Fruit fly (Drosophila melanogaster) whole organism, embryonic: ENCODE data around the gene CG31904.

ENCODE experiments used
- B-H2 ChIP-seq: fragments of 200-800 bp; sonication (Bioruptor generic); optimal IDR thresholded peaks from 2 replicates; lab custom pipeline; 2018; ENCODE audit warnings: missing biosample characterization, mild to moderate bottlenecking, missing genetic modification characterization
- CG10147 ChIP-seq: fragments of 200-800 bp; sonication (Bioruptor generic); optimal IDR thresholded peaks from 2 replicates; lab custom pipeline; 2019; ENCODE audit warnings: missing biosample characterization, mild to moderate bottlenecking, missing genetic modification characterization, moderate library complexity
- CG1024 ChIP-seq: fragments of 200-800 bp; sonication (Bioruptor generic); IDR thresholded peaks from 2 replicates; pipeline ENCODE4 v1.3.6; 2022; ENCODE audit warnings: missing biosample characterization, missing genetic modification characterization
- CG11504 ChIP-seq: fragments of 200-800 bp; sonication (Bioruptor generic); optimal IDR thresholded peaks from 3 replicates; lab custom pipeline; 2019; ENCODE audit warnings: missing biosample characterization, mild to moderate bottlenecking, missing genetic modification characterization, moderate library complexity
- CG12236 ChIP-seq: fragments of 200-800 bp; sonication (Bioruptor generic); optimal IDR thresholded peaks from 2 replicates; lab custom pipeline; 2016; ENCODE audit warnings: missing biosample characterization, missing genetic modification characterization
- CG13296 ChIP-seq: fragments of 200-800 bp; sonication (Bioruptor generic); optimal IDR thresholded peaks from 3 replicates; lab custom pipeline; 2018; ENCODE audit warnings: missing biosample characterization, mild to moderate bottlenecking, missing genetic modification characterization
- CG16779 ChIP-seq: fragments of 200-800 bp; sonication (Bioruptor generic); IDR thresholded peaks from 2 replicates; pipeline ENCODE4 v1.3.6; 2022; ENCODE audit warnings: missing biosample characterization, missing genetic modification characterization
- CG18262 ChIP-seq: fragments of 200-800 bp; optimal IDR thresholded peaks from 3 replicates; lab custom pipeline; 2019; ENCODE audit warnings: missing biosample characterization, mild to moderate bottlenecking, missing genetic modification characterization, moderate library complexity
- CG1832 ChIP-seq: fragments of 200-800 bp; sonication (Bioruptor generic); optimal IDR thresholded peaks from 2 replicates; lab custom pipeline; 2017; ENCODE audit warnings: missing biosample characterization, mild to moderate bottlenecking, missing genetic modification characterization, inconsistent platforms
- CG18599 ChIP-seq: fragments of 200-800 bp; sonication (Bioruptor generic); optimal IDR thresholded peaks from 3 replicates; lab custom pipeline; 2017; ENCODE audit warnings: missing biosample characterization, missing genetic modification characterization, mild to moderate bottlenecking, moderate library complexity, missing genetic modification reagents
- CG2199 ChIP-seq: fragments of 200-800 bp; sonication (Bioruptor generic); IDR thresholded peaks from 3 replicates; pipeline ENCODE4 v1.3.6; 2022; ENCODE audit warnings: missing biosample characterization, missing genetic modification characterization
- CG2202 ChIP-seq: fragments of 200-800 bp; sonication (Bioruptor generic); optimal IDR thresholded peaks from 2 replicates; lab custom pipeline; 2018; ENCODE audit warnings: missing biosample characterization, mild to moderate bottlenecking, missing genetic modification characterization
- CG32532 ChIP-seq: fragments of 200-800 bp; sonication (Bioruptor generic); IDR thresholded peaks from 2 replicates; pipeline ENCODE4 v1.3.6; 2022; ENCODE audit warnings: missing biosample characterization, missing genetic modification characterization
- CG32772 ChIP-seq: fragments of 200-800 bp; sonication (Bioruptor generic); IDR thresholded peaks from 2 replicates; pipeline ENCODE4 v1.3.6; 2022; ENCODE audit warnings: missing biosample characterization, missing genetic modification characterization
- CG3838 ChIP-seq: fragments of 200-800 bp; sonication (Bioruptor generic); optimal IDR thresholded peaks from 3 replicates; lab custom pipeline; 2016; ENCODE audit warnings: missing biosample characterization, missing genetic modification characterization
- CG43689 ChIP-seq: fragments of 200-800 bp; sonication (Bioruptor generic); IDR thresholded peaks from 2 replicates; pipeline ENCODE4 v1.3.6; 2022; ENCODE audit warnings: missing biosample characterization, missing genetic modification characterization
- CG4820 ChIP-seq: fragments of 200-800 bp; sonication (Bioruptor generic); optimal IDR thresholded peaks from 3 replicates; lab custom pipeline; 2016; ENCODE audit warnings: missing biosample characterization, missing genetic modification characterization
- CG7271 ChIP-seq: fragments of 200-800 bp; sonication (Bioruptor generic); optimal IDR thresholded peaks from 2 replicates; lab custom pipeline; 2018; ENCODE audit warnings: missing biosample characterization, mild to moderate bottlenecking, missing genetic modification characterization, moderate library complexity
- CG7357 ChIP-seq: fragments of 200-800 bp; sonication (Bioruptor generic); IDR thresholded peaks from 3 replicates; pipeline ENCODE4 v1.3.6; 2022; ENCODE audit warnings: missing biosample characterization, missing genetic modification characterization
- CG7745 ChIP-seq: fragments of 200-800 bp; sonication (Bioruptor generic); optimal IDR thresholded peaks from 2 replicates; lab custom pipeline; 2018; ENCODE audit warnings: missing biosample characterization, mild to moderate bottlenecking, missing genetic modification characterization, moderate library complexity
- CG8089 ChIP-seq: fragments of 200-800 bp; sonication (Bioruptor generic); optimal IDR thresholded peaks from 3 replicates; lab custom pipeline; 2016; ENCODE audit warnings: missing biosample characterization, missing genetic modification characterization
- CG8388 ChIP-seq: fragments of 200-800 bp; sonication (Bioruptor generic); optimal IDR thresholded peaks from 2 replicates; lab custom pipeline; 2019; ENCODE audit warnings: missing biosample characterization, mild to moderate bottlenecking, missing genetic modification characterization, moderate library complexity
- CG8765 ChIP-seq: fragments of 200-800 bp; sonication (Bioruptor generic); IDR thresholded peaks from 2 replicates; pipeline ENCODE4 v1.3.6; 2022; ENCODE audit warnings: missing biosample characterization, missing genetic modification characterization
- Camta ChIP-seq: fragments of 200-800 bp; sonication (Bioruptor generic); optimal IDR thresholded peaks from 2 replicates; lab custom pipeline; 2016; ENCODE audit warnings: missing biosample characterization, missing genetic modification characterization
- ERR ChIP-seq: fragments of 200-800 bp; sonication (Bioruptor generic); optimal IDR thresholded peaks from 2 replicates; lab custom pipeline; 2016; ENCODE audit warnings: missing biosample characterization, missing genetic modification characterization
- Gsc ChIP-seq: fragments of 200-800 bp; sonication (Bioruptor generic); IDR thresholded peaks from 2 replicates; pipeline ENCODE4 v1.3.6; 2022; ENCODE audit warnings: missing biosample characterization, missing genetic modification characterization
- Hmr ChIP-seq: fragments of 200-800 bp; sonication (Bioruptor generic); optimal IDR thresholded peaks from 3 replicates; lab custom pipeline; 2017; ENCODE audit warnings: mild to moderate bottlenecking, missing biosample characterization, missing genetic modification reagents, missing genetic modification characterization
- Hr51 ChIP-seq, 2 experiments: fragments of 200-800 bp; sonication (Bioruptor generic); optimal IDR thresholded peaks; 2 replicates in 1 of 2; 3 replicates in 1 of 2; lab custom pipeline; 2016 to 2018; ENCODE audit warnings: missing biosample characterization in 2 of 2, missing genetic modification characterization in 2 of 2, mild to moderate bottlenecking in 1 of 2, moderate library complexity in 1 of 2
- MESR4 ChIP-seq: fragments of 200-800 bp; sonication (Bioruptor generic); optimal IDR thresholded peaks from 2 replicates; lab custom pipeline; 2018; ENCODE audit warnings: missing biosample characterization, mild to moderate bottlenecking, missing genetic modification characterization, moderate library complexity
- Mad ChIP-seq: fragments of 200-800 bp; sonication (Bioruptor generic); optimal IDR thresholded peaks from 2 replicates; lab custom pipeline; 2016; ENCODE audit warnings: missing biosample characterization, missing genetic modification characterization
- Mes4 ChIP-seq: fragments of 200-800 bp; sonication (Bioruptor generic); optimal IDR thresholded peaks from 2 replicates; lab custom pipeline; 2016; ENCODE audit warnings: missing biosample characterization, missing genetic modification characterization
- Six4 ChIP-seq: fragments of 200-800 bp; sonication (Bioruptor generic); optimal IDR thresholded peaks from 2 replicates; lab custom pipeline; 2016; ENCODE audit warnings: missing biosample characterization, missing genetic modification characterization
- Sox100B ChIP-seq: fragments of 200-800 bp; sonication (Bioruptor generic); optimal IDR thresholded peaks from 3 replicates; lab custom pipeline; 2018; ENCODE audit warnings: missing biosample characterization, mild to moderate bottlenecking, missing genetic modification characterization
- TFAM ChIP-seq: fragments of 200-800 bp; sonication (Bioruptor generic); optimal IDR thresholded peaks from 2 replicates; lab custom pipeline; 2017; ENCODE audit warnings: missing biosample characterization, missing genetic modification characterization, inconsistent platforms
- bsh ChIP-seq, 2 experiments: fragments of 200-800 bp; sonication (Bioruptor generic); optimal IDR thresholded peaks; 2 replicates each; lab custom pipeline; 2017 to 2018; ENCODE audit warnings: mild to moderate bottlenecking in 2 of 2, missing biosample characterization in 2 of 2, missing genetic modification characterization in 2 of 2, moderate library complexity in 1 of 2
- dpn ChIP-seq, 2 experiments: fragments of 200-800 bp; sonication (Bioruptor generic); optimal IDR thresholded peaks; 3 replicates each; lab custom pipeline; 2016; ENCODE audit warnings: missing biosample characterization in 2 of 2, missing genetic modification characterization in 2 of 2
- gsb-n ChIP-seq: fragments of 200-800 bp; sonication (Bioruptor generic); optimal IDR thresholded peaks from 3 replicates; lab custom pipeline; 2018; ENCODE audit warnings: missing biosample characterization, mild to moderate bottlenecking, missing genetic modification characterization
- jigr1 ChIP-seq: fragments of 200-800 bp; sonication (Bioruptor generic); IDR thresholded peaks from 3 replicates; pipeline ENCODE4 v1.3.6; 2022; ENCODE audit warnings: missing biosample characterization, missing genetic modification characterization
- pnt ChIP-seq: fragments of 200-800 bp; sonication (Bioruptor generic); optimal IDR thresholded peaks from 3 replicates; lab custom pipeline; 2016; ENCODE audit warnings: missing biosample characterization, missing genetic modification characterization
- salm ChIP-seq: fragments of 200-800 bp; sonication (Bioruptor generic); optimal IDR thresholded peaks from 2 replicates; lab custom pipeline; 2018; ENCODE audit warnings: missing biosample characterization, mild to moderate bottlenecking, missing genetic modification characterization
- sens ChIP-seq: fragments of 200-800 bp; sonication (Bioruptor generic); peaks from one replicate; lab custom pipeline; 2016; ENCODE audit warnings: missing biosample characterization, missing genetic modification characterization
- sens-2 ChIP-seq: fragments of 200-800 bp; sonication (Bioruptor generic); IDR thresholded peaks from 2 replicates; pipeline ENCODE4 v1.3.6; 2022; ENCODE audit warnings: missing biosample characterization, missing genetic modification characterization
- seq ChIP-seq: fragments of 200-800 bp; sonication (Bioruptor generic); IDR thresholded peaks from 2 replicates; pipeline ENCODE4 v1.3.6; 2022; ENCODE audit warnings: missing biosample characterization, missing genetic modification characterization
- slou ChIP-seq: fragments of 200-800 bp; sonication (Bioruptor generic); optimal IDR thresholded peaks from 3 replicates; lab custom pipeline; 2016; ENCODE audit warnings: missing biosample characterization, missing genetic modification characterization
- sob ChIP-seq: fragments of 200-800 bp; sonication (Bioruptor generic); IDR thresholded peaks from 2 replicates; pipeline ENCODE4 v1.3.6; 2022; ENCODE audit warnings: missing biosample characterization, missing genetic modification characterization
- sr ChIP-seq: fragments of 200-800 bp; sonication (Bioruptor generic); IDR thresholded peaks from 3 replicates; pipeline ENCODE4 v1.3.6; 2022; ENCODE audit warnings: missing biosample characterization, missing genetic modification characterization
- tgo ChIP-seq: fragments of 200-800 bp; sonication (Bioruptor generic); IDR thresholded peaks from 3 replicates; pipeline ENCODE4 v1.3.6; 2022; ENCODE audit warnings: missing biosample characterization, missing genetic modification characterization
- trem ChIP-seq: fragments of 200-800 bp; optimal IDR thresholded peaks from 3 replicates; lab custom pipeline; 2019; ENCODE audit warnings: missing biosample characterization, mild to moderate bottlenecking, missing genetic modification characterization, moderate library complexity
- vnd ChIP-seq: fragments of 200-800 bp; sonication (Bioruptor generic); IDR thresholded peaks from 3 replicates; pipeline ENCODE4 v1.3.6; 2022; ENCODE audit warnings: missing biosample characterization, missing genetic modification characterization; ENCODE audit not compliant: partially characterized antibody
- wor ChIP-seq: fragments of 200-800 bp; sonication (Bioruptor generic); IDR thresholded peaks from 2 replicates; pipeline ENCODE4 v1.3.6; 2022; ENCODE audit warnings: missing biosample characterization, missing genetic modification characterization

The CG31904 gene

DNA sequence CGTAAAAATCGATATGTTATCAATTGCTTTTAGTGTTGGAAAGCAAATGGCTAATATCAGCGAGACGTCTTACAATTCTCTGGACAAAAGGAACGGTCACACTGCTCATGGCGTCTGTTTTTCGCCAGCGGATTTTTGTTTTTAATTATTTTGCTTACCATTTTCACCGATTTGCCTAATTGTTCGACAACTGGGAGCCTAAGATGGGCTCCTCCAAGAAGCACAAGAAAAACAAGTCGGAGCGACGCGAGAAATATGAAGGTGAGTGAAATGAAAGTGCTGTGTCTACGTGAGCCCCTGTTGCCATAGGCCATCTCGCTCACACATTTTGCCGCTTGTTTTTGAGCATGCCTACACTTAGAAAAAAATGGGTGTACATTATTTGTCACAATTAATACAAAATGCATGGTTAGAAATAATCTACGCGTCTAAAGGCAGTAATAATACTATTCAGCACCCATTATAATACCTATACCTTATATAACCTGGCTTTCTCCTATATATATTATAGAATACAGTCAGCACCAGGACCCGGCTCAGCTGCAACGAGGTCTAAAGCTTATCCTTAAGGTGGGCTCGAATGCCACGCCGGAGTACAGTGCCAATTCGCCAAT, 44.3 kb upstream of the CG31904 start, which contains the start of gene Brd7-9 (continued):
- TF ChIP-seq B-H2 (no peak), CG12236 (GFP tag; lab: Kevin White, UChicago) (no peak), tgo (peak; percentile 67), Six4 (GFP tag; lab: Kevin White, UChicago) (peak; percentile 48), CG7357 (GFP tag; lab: Robert Waterston, UW) (peak; percentile 49; the same call in 1 of the 3 replicates), CG1024 (0 out of 2 replicates have a peak, but pooled peaks have one; percentile 28), salm (tag; lab: Kevin White, UChicago) (peak; percentile 29), CG2199 (peak; percentile 41; the same call in 1 of the 3 replicates), Mes4 (peak; percentile 35), vnd (peak; percentile 31; the same call in 1 of the 3 replicates), jigr1 (GFP tag; lab: Robert Waterston, UW) (no peak), sens (GFP tag; lab: Kevin White, UChicago) (peak; percentile 94), CG43689 (GFP tag; lab: Robert Waterston, UW) (peak; percentile 43; the same call in 1 of the 2 replicates), trem (peak; percentile 27), CG8765 (GFP tag; lab: Robert Waterston, UW) (peak; percentile 45; the same call in 1 of the 2 replicates), CG13296 (GFP tag; lab: Kevin White, UChicago) (peak; percentile 70), sr (peak; percentile 59; the same call in 2 of the 3 replicates), Hr51 (GFP tag; optimal IDR thresholded peaks at IDR 0.05; lab: Kevin White, UChicago) (peak; percentile 25 to 81), CG1832 (GFP tag; lab: Kevin White, UChicago) (peak; percentile 62), CG7745 (no peak), TFAM (GFP tag; lab: Kevin White, UChicago) (no peak), Sox100B (peak; percentile 55), CG2202 (tag; lab: Kevin White, UChicago) (peak; percentile 55), CG10147 (GFP tag; lab: Kevin White, UChicago) (peak; percentile 21), CG3838 (GFP tag; lab: Kevin White, UChicago) (peak; percentile 44), sob (GFP tag; lab: Robert Waterston, UW) (peak; percentile 79), CG4820 (peak; percentile 61), pnt (GFP tag; lab: Kevin White, UChicago) (peak; percentile 57), Gsc (GFP tag; lab: Robert Waterston, UW) (no peak), MESR4 (GFP tag; lab: Kevin White, UChicago) (peak; percentile 98), seq (GFP tag; lab: Robert Waterston, UW) (peak; percentile 71), gsb-n (tag; lab: Kevin White, UChicago) (peak; percentile 16), CG8089 (no peak), sens-2 (peak; percentile 74; the same call in 1 of the 2 replicates), Hmr (GFP tag; lab: Kevin White, UChicago) (peak; percentile 73), CG7271 (tag; lab: Kevin White, UChicago) (no peak), Mad (GFP tag; lab: Kevin White, UChicago) (no peak), CG18599 (GFP tag; lab: Kevin White, UChicago) (peak; percentile 79), CG8388 (GFP tag; lab: Kevin White, UChicago) (peak; percentile 62), Camta (GFP tag; lab: Kevin White, UChicago) (peak; percentile 41), CG11504 (tag; lab: Kevin White, UChicago) (peak; percentile 71), wor (GFP tag; lab: Robert Waterston, UW) (peak; percentile 48; the same call in 1 of the 2 replicates), ERR (no peak), CG18262 (peak; percentile 73), bsh (GFP tag; optimal IDR thresholded peaks at IDR 0.05; lab: Kevin White, UChicago) (peak in 1 of 2 experiments; percentile 76), CG32532 (GFP tag; lab: Robert Waterston, UW) (peak; percentile 91), dpn (GFP tag; optimal IDR thresholded peaks at IDR 0.05; lab: Kevin White, UChicago) (peak; percentile 60 to 78), CG16779 (peak; percentile 80), CG32772 (GFP tag; lab: Robert Waterston, UW) (peak; percentile 65), slou (GFP tag; lab: Kevin White, UChicago) (peak; percentile 63)
